Fruit fly (Drosophila melanogaster) whole organism, embryonic: Measurements from ENCODE around the gene D12.
A peak's percentile ranks its signal among the peaks of the same experiment; 100 is the strongest.

Source experiments
- CG11398 ChIP-seq: fragments of 200-800 bp; sonication (Bioruptor generic); optimal IDR thresholded peaks from 2 replicates; lab custom pipeline; 2016; ENCODE audit warnings: missing biosample characterization, missing genetic modification characterization
- CG11504 ChIP-seq: fragments of 200-800 bp; sonication (Bioruptor generic); optimal IDR thresholded peaks from 3 replicates; lab custom pipeline; 2019; ENCODE audit warnings: missing biosample characterization, mild to moderate bottlenecking, missing genetic modification characterization, moderate library complexity
- CG12104 ChIP-seq: fragments of 200-800 bp; sonication (Bioruptor generic); optimal IDR thresholded peaks from 3 replicates; lab custom pipeline; 2016; ENCODE audit warnings: missing biosample characterization, missing genetic modification characterization
- CG12236 ChIP-seq: fragments of 200-800 bp; sonication (Bioruptor generic); optimal IDR thresholded peaks from 2 replicates; lab custom pipeline; 2016; ENCODE audit warnings: missing biosample characterization, missing genetic modification characterization
- CG13424 ChIP-seq: fragments of 200-800 bp; sonication (Bioruptor generic); optimal IDR thresholded peaks from 2 replicates; lab custom pipeline; 2019; ENCODE audit warnings: missing biosample characterization, mild to moderate bottlenecking, missing genetic modification characterization, moderate library complexity
- CG15073 ChIP-seq: fragments of 200-800 bp; sonication (Bioruptor generic); optimal IDR thresholded peaks from 2 replicates; lab custom pipeline; 2016; ENCODE audit warnings: missing biosample characterization, missing genetic modification characterization
- CG15601 ChIP-seq: fragments of 200-800 bp; sonication (Bioruptor generic); optimal IDR thresholded peaks from 3 replicates; lab custom pipeline; 2019; ENCODE audit warnings: missing biosample characterization, mild to moderate bottlenecking, missing genetic modification characterization, moderate library complexity
- CG1647 ChIP-seq: fragments of 200-800 bp; sonication (Bioruptor generic); optimal IDR thresholded peaks from 3 replicates; lab custom pipeline; 2016; ENCODE audit warnings: missing biosample characterization, missing genetic modification characterization
- CG16779 ChIP-seq: fragments of 200-800 bp; sonication (Bioruptor generic); IDR thresholded peaks from 2 replicates; pipeline ENCODE4 v1.3.6; 2022; ENCODE audit warnings: missing biosample characterization, missing genetic modification characterization
- CG17802 ChIP-seq: fragments of 200-800 bp; sonication (Bioruptor generic); optimal IDR thresholded peaks from 2 replicates; lab custom pipeline; 2018; ENCODE audit warnings: missing biosample characterization, mild to moderate bottlenecking, missing genetic modification characterization, moderate library complexity
- CG18599 ChIP-seq: fragments of 200-800 bp; sonication (Bioruptor generic); optimal IDR thresholded peaks from 3 replicates; lab custom pipeline; 2017; ENCODE audit warnings: missing biosample characterization, missing genetic modification characterization, mild to moderate bottlenecking, moderate library complexity, missing genetic modification reagents
- CG18619 ChIP-seq: fragments of 200-800 bp; sonication (Bioruptor generic); optimal IDR thresholded peaks from 3 replicates; lab custom pipeline; 2017; ENCODE audit warnings: missing biosample characterization, mild to moderate bottlenecking, missing genetic modification characterization
- CG31441 ChIP-seq: fragments of 200-800 bp; sonication (Bioruptor generic); IDR thresholded peaks from 2 replicates; pipeline ENCODE4 v1.3.6; 2022; ENCODE audit warnings: missing biosample characterization, missing genetic modification characterization
- CG32532 ChIP-seq: fragments of 200-800 bp; sonication (Bioruptor generic); IDR thresholded peaks from 2 replicates; pipeline ENCODE4 v1.3.6; 2022; ENCODE audit warnings: missing biosample characterization, missing genetic modification characterization
- CG4360 ChIP-seq: fragments of 200-800 bp; sonication (Bioruptor generic); IDR thresholded peaks from 2 replicates; pipeline ENCODE4 v1.3.6; 2022; ENCODE audit warnings: missing biosample characterization, missing genetic modification characterization
- CG4404 ChIP-seq: fragments of 200-800 bp; sonication (Bioruptor generic); IDR thresholded peaks from 2 replicates; pipeline ENCODE4 v1.3.6; 2022; ENCODE audit warnings: missing biosample characterization, missing genetic modification characterization
- CG5180 ChIP-seq: fragments of 200-800 bp; sonication (Bioruptor generic); optimal IDR thresholded peaks from 3 replicates; lab custom pipeline; 2017; ENCODE audit warnings: missing biosample characterization, missing genetic modification characterization, mild to moderate bottlenecking, moderate library complexity, missing genetic modification reagents
- CG6791 ChIP-seq: fragments of 200-800 bp; sonication (Bioruptor generic); IDR thresholded peaks from 3 replicates; pipeline ENCODE4 v1.3.6; 2022; ENCODE audit warnings: missing biosample characterization, missing genetic modification characterization; ENCODE audit not compliant: partially characterized antibody
- CG6854 ChIP-seq: fragments of 200-800 bp; sonication (Bioruptor generic); optimal IDR thresholded peaks from 3 replicates; lab custom pipeline; 2017; ENCODE audit warnings: missing biosample characterization, mild to moderate bottlenecking, missing genetic modification characterization
- Drgx ChIP-seq: fragments of 200-800 bp; sonication (Bioruptor generic); IDR thresholded peaks from 2 replicates; pipeline ENCODE4 v1.3.6; 2022; ENCODE audit warnings: missing biosample characterization, missing genetic modification characterization
- Eip74EF ChIP-seq, 2 experiments: fragments of 200-800 bp in 1 of 2; fragments of >200 bp in 1 of 2; sonication (Bioruptor generic) in 1 of 2; optimal IDR thresholded peaks; 2 replicates each; lab custom pipeline; 2017 to 2019; ENCODE audit warnings: missing biosample characterization in 2 of 2, missing genetic modification characterization in 2 of 2, mild to moderate bottlenecking in 1 of 2, moderate library complexity in 1 of 2
- Hr39 ChIP-seq: fragments of >200 bp; optimal IDR thresholded peaks from 2 replicates; lab custom pipeline; 2017
- Hr51 ChIP-seq, 2 experiments: fragments of 200-800 bp; sonication (Bioruptor generic); optimal IDR thresholded peaks; 2 replicates in 1 of 2; 3 replicates in 1 of 2; lab custom pipeline; 2016 to 2018; ENCODE audit warnings: missing biosample characterization in 2 of 2, missing genetic modification characterization in 2 of 2, mild to moderate bottlenecking in 1 of 2, moderate library complexity in 1 of 2
- Kr ChIP-seq: fragments of 200-800 bp; sonication (Bioruptor generic); optimal IDR thresholded peaks from 2 replicates; lab custom pipeline; 2017; ENCODE audit warnings: missing biosample characterization, mild to moderate bottlenecking, missing genetic modification characterization
- Myb ChIP-seq: fragments of 200-800 bp; sonication (Bioruptor generic); optimal IDR thresholded peaks from 2 replicates; lab custom pipeline; 2016; ENCODE audit warnings: missing biosample characterization, missing genetic modification characterization
- NFAT ChIP-seq: fragments of 200-800 bp; sonication (Bioruptor generic); IDR thresholded peaks from 2 replicates; pipeline ENCODE4 v1.3.6; 2022; ENCODE audit warnings: missing biosample characterization, missing genetic modification characterization
- Ravus ChIP-seq: fragments of 200-800 bp; sonication (Bioruptor generic); IDR thresholded peaks from 2 replicates; pipeline ENCODE4 v1.3.6; 2022; ENCODE audit warnings: missing biosample characterization, missing genetic modification characterization
- Scr ChIP-seq: fragments of 200-800 bp; sonication (Bioruptor generic); IDR thresholded peaks from 2 replicates; pipeline ENCODE4 v1.3.6; 2022; ENCODE audit warnings: missing biosample characterization, missing genetic modification characterization; ENCODE audit not compliant: partially characterized antibody
- chif ChIP-seq, 2 experiments: fragments of 200-800 bp; sonication (Bioruptor generic); optimal IDR thresholded peaks; 3 replicates each; lab custom pipeline; 2016; ENCODE audit warnings: missing biosample characterization in 2 of 2, missing genetic modification characterization in 2 of 2
- corto ChIP-seq: fragments of 200-800 bp; sonication (Bioruptor generic); optimal IDR thresholded peaks from 2 replicates; lab custom pipeline; 2016; ENCODE audit warnings: missing biosample characterization, mild to moderate bottlenecking, missing genetic modification characterization, moderate library complexity
- cwo ChIP-seq: fragments of 200-800 bp; sonication (Bioruptor generic); optimal IDR thresholded peaks from 3 replicates; lab custom pipeline; 2017; ENCODE audit warnings: missing biosample characterization, missing genetic modification characterization, mild to moderate bottlenecking, moderate library complexity, missing genetic modification reagents
- esg ChIP-seq: fragments of 200-800 bp; sonication (Bioruptor generic); conservative IDR thresholded peaks from 2 replicates; pipeline ENCODE4 v1.3.6; 2022; ENCODE audit warnings: missing biosample characterization, missing genetic modification characterization
- jumu ChIP-seq: fragments of 200-800 bp; sonication (Bioruptor generic); optimal IDR thresholded peaks from 3 replicates; lab custom pipeline; 2016; ENCODE audit warnings: missing biosample characterization, missing genetic modification characterization
- lab ChIP-seq: fragments of 200-800 bp; sonication (Bioruptor generic); optimal IDR thresholded peaks from 3 replicates; lab custom pipeline; 2017; ENCODE audit warnings: missing biosample characterization, missing genetic modification characterization, mild to moderate bottlenecking, moderate library complexity, missing genetic modification reagents
- lmd ChIP-seq: fragments of 200-800 bp; sonication (Bioruptor generic); IDR thresholded peaks from 2 replicates; pipeline ENCODE4 v1.3.6; 2022; ENCODE audit warnings: missing biosample characterization, missing genetic modification characterization
- mam ChIP-seq: fragments of 200-800 bp; sonication (Bioruptor generic); optimal IDR thresholded peaks from 3 replicates; lab custom pipeline; 2016; ENCODE audit warnings: missing biosample characterization, missing genetic modification characterization
- nmo ChIP-seq: fragments of 200-800 bp; sonication (Bioruptor generic); optimal IDR thresholded peaks from 2 replicates; lab custom pipeline; 2018; ENCODE audit warnings: missing biosample characterization, mild to moderate bottlenecking, missing genetic modification characterization, moderate library complexity
- org-1 ChIP-seq: fragments of 200-800 bp; sonication (Bioruptor generic); optimal IDR thresholded peaks from 2 replicates; lab custom pipeline; 2017; ENCODE audit warnings: missing biosample characterization, missing genetic modification characterization
- otp ChIP-seq: fragments of 200-800 bp; sonication (Bioruptor generic); IDR thresholded peaks from 3 replicates; pipeline ENCODE4, ENCODE4 v1.3.6; 2022; ENCODE audit warnings: missing biosample characterization, missing genetic modification characterization
- pho ChIP-seq: fragments of 200-800 bp; sonication (Bioruptor generic); optimal IDR thresholded peaks from 2 replicates; lab custom pipeline; 2016; ENCODE audit warnings: missing biosample characterization, missing genetic modification characterization
- pros ChIP-seq: fragments of 200-800 bp; sonication (Bioruptor generic); optimal IDR thresholded peaks from 3 replicates; lab custom pipeline; 2019; ENCODE audit warnings: missing biosample characterization, mild to moderate bottlenecking, missing genetic modification characterization, moderate library complexity
- pum ChIP-seq: fragments of 200-800 bp; sonication (Bioruptor generic); optimal IDR thresholded peaks from 2 replicates; lab custom pipeline; 2016; ENCODE audit warnings: missing biosample characterization, missing genetic modification characterization
- pzg ChIP-seq: fragments of 200-800 bp; sonication (Bioruptor generic); optimal IDR thresholded peaks from 3 replicates; lab custom pipeline; 2018; ENCODE audit warnings: missing biosample characterization, mild to moderate bottlenecking, missing genetic modification characterization, moderate library complexity
- rib ChIP-seq: fragments of 200-800 bp; sonication (Bioruptor generic); IDR thresholded peaks from 2 replicates; pipeline ENCODE4 v1.3.6; 2022; ENCODE audit warnings: missing biosample characterization, missing genetic modification characterization
- sna ChIP-seq: fragments of 200-800 bp; sonication (Bioruptor generic); IDR thresholded peaks from 2 replicates; pipeline ENCODE4 v1.3.6; 2022; ENCODE audit warnings: missing biosample characterization, missing genetic modification characterization; ENCODE audit not compliant: partially characterized antibody
- toy ChIP-seq: fragments of 200-800 bp; sonication (Bioruptor generic); IDR thresholded peaks from 2 replicates; pipeline ENCODE4 v1.3.6; 2022; ENCODE audit warnings: missing biosample characterization, missing genetic modification characterization
- trem ChIP-seq: fragments of 200-800 bp; optimal IDR thresholded peaks from 3 replicates; lab custom pipeline; 2019; ENCODE audit warnings: missing biosample characterization, mild to moderate bottlenecking, missing genetic modification characterization, moderate library complexity
- tup ChIP-seq: fragments of 200-800 bp; sonication (Bioruptor generic); optimal IDR thresholded peaks from 2 replicates; lab custom pipeline; 2016; ENCODE audit warnings: missing biosample characterization, mild to moderate bottlenecking, missing genetic modification characterization, moderate library complexity
- zfh1 ChIP-seq: fragments of 200-800 bp; sonication (Bioruptor generic); IDR thresholded peaks from 3 replicates; pipeline ENCODE4 v1.3.6; 2022; ENCODE audit warnings: missing biosample characterization, missing genetic modification characterization

The D12 gene

dm6 chr2L:8416350-8417046, 20.7 kb downstream of the D12 start (continued):
- TF ChIP-seq Hr51 (GFP tag; optimal IDR thresholded peaks at IDR 0.05; lab: Kevin White, UChicago) (no peak), Kr (GFP tag; lab: Kevin White, UChicago) (no peak), CG31441 (no peak), Myb (GFP tag; lab: Kevin White, UChicago) (no peak), otp (peak; percentile 36; the same call in 1 of the 3 replicates), CG11398 (GFP tag; lab: Kevin White, UChicago) (no peak), zfh1 (GFP tag; lab: Robert Waterston, UW) (0 out of 3 replicates have a peak, but pooled peaks have one; percentile 2), CG4360 (GFP tag; lab: Robert Waterston, UW) (no peak), lmd (no peak), esg (GFP tag; lab: Robert Waterston, UW) (no peak), jumu (GFP tag; lab: Kevin White, UChicago) (no peak), Hr39 (lab: Kevin White, UChicago) (no peak), pzg (GFP tag; lab: Kevin White, UChicago) (peak; percentile 11), CG13424 (tag; lab: Kevin White, UChicago) (no peak), CG17802 (tag; lab: Kevin White, UChicago) (no peak), CG6791 (GFP tag; lab: Robert Waterston, UW) (no peak), CG12104 (GFP tag; lab: Kevin White, UChicago) (no peak), CG11504 (tag; lab: Kevin White, UChicago) (no peak), CG16779 (no peak), lab (GFP tag; lab: Kevin White, UChicago) (no peak), CG32532 (GFP tag; lab: Robert Waterston, UW) (0 out of 2 replicates have a peak, but pooled peaks have one; percentile 41), CG15601 (no peak), mam (GFP tag; lab: Kevin White, UChicago) (no peak), org-1 (GFP tag; lab: Kevin White, UChicago) (no peak), pros (GFP tag; lab: Kevin White, UChicago) (peak; percentile 89), tup (no peak), CG1647 (GFP tag; lab: Kevin White, UChicago) (no peak), CG5180 (GFP tag; lab: Kevin White, UChicago) (no peak), sna (GFP tag; lab: Robert Waterston, UW) (no peak), chif (GFP tag; optimal IDR thresholded peaks at IDR 0.05; lab: Kevin White, UChicago) (no peak), CG18619 (no peak), CG12236 (peak; percentile 16), NFAT (GFP tag; lab: Robert Waterston, UW) (0 out of 2 replicates have a peak, but pooled peaks have one; percentile 11), CG15073 (GFP tag; lab: Kevin White, UChicago) (no peak), Eip74EF (GFP tag; optimal IDR thresholded peaks at IDR 0.05; lab: Kevin White, UChicago) (no peak), nmo (GFP tag; lab: Kevin White, UChicago) (no peak), pum (peak; percentile 8), CG18599 (GFP tag; lab: Kevin White, UChicago) (peak; percentile 26), cwo (no peak), Drgx (GFP tag; lab: Robert Waterston, UW) (no peak; the same call in 1 of the 2 replicates), CG6854 (GFP tag; lab: Kevin White, UChicago) (no peak), pho (GFP tag; lab: Kevin White, UChicago) (no peak), trem (tag; lab: Kevin White, UChicago) (peak; percentile 20), toy (GFP tag; lab: Robert Waterston, UW) (no peak), corto (GFP tag; lab: Kevin White, UChicago) (peak; percentile 21), CG4404 (GFP tag; lab: Robert Waterston, UW) (no peak), Ravus (no peak), Scr (GFP tag; lab: Robert Waterston, UW) (no peak), rib (GFP tag; lab: Robert Waterston, UW) (0 out of 2 replicates have a peak, but pooled peaks have one; percentile 12)
